Fruit fly (Drosophila melanogaster) whole organism, embryonic: Measurements from ENCODE around the gene fmt.

Source experiments
- Aef1 ChIP-seq: fragments of 200-800 bp; sonication (Bioruptor generic); IDR thresholded peaks from 3 replicates; pipeline ENCODE4 v1.3.6; 2022; ENCODE audit warnings: missing biosample characterization, missing genetic modification characterization
- Asciz ChIP-seq: fragments of 200-800 bp; sonication (Bioruptor generic); optimal IDR thresholded peaks from 2 replicates; lab custom pipeline; 2017; ENCODE audit warnings: missing biosample characterization, mild to moderate bottlenecking, missing genetic modification characterization, missing genetic modification reagents
- Atf3 ChIP-seq: fragments of 200-800 bp; sonication (Bioruptor generic); optimal IDR thresholded peaks from 3 replicates; lab custom pipeline; 2016; ENCODE audit warnings: missing biosample characterization, missing genetic modification characterization
- CG11696 ChIP-seq: fragments of 200-800 bp; sonication (Bioruptor generic); IDR thresholded peaks from 2 replicates; pipeline ENCODE4 v1.3.6; 2022; ENCODE audit warnings: missing biosample characterization, missing genetic modification characterization
- CG16863 ChIP-seq: fragments of 200-800 bp; sonication (Bioruptor generic); optimal IDR thresholded peaks from 3 replicates; lab custom pipeline; 2016; ENCODE audit warnings: missing biosample characterization, missing genetic modification characterization
- CG17829 ChIP-seq: fragments of 200-800 bp; optimal IDR thresholded peaks from 2 replicates; lab custom pipeline; 2019; ENCODE audit warnings: missing biosample characterization, mild to moderate bottlenecking, missing genetic modification characterization, moderate library complexity
- CG18764 ChIP-seq: fragments of 200-800 bp; sonication (Bioruptor generic); optimal IDR thresholded peaks from 3 replicates; lab custom pipeline; 2016; ENCODE audit warnings: missing biosample characterization, missing genetic modification characterization
- CG30020 ChIP-seq: fragments of 200-800 bp; optimal IDR thresholded peaks from 2 replicates; lab custom pipeline; 2019; ENCODE audit warnings: missing biosample characterization, mild to moderate bottlenecking, missing genetic modification characterization, moderate library complexity
- CG32532 ChIP-seq: fragments of 200-800 bp; sonication (Bioruptor generic); IDR thresholded peaks from 2 replicates; pipeline ENCODE4 v1.3.6; 2022; ENCODE audit warnings: missing biosample characterization, missing genetic modification characterization
- CG34376 ChIP-seq: fragments of 200-800 bp; sonication (Bioruptor generic); optimal IDR thresholded peaks from 2 replicates; lab custom pipeline; 2018; ENCODE audit warnings: missing biosample characterization, mild to moderate bottlenecking, missing genetic modification characterization
- CG4404 ChIP-seq: fragments of 200-800 bp; sonication (Bioruptor generic); IDR thresholded peaks from 2 replicates; pipeline ENCODE4 v1.3.6; 2022; ENCODE audit warnings: missing biosample characterization, missing genetic modification characterization
- CG4854 ChIP-seq: fragments of 200-800 bp; sonication (Bioruptor generic); optimal IDR thresholded peaks from 2 replicates; lab custom pipeline; 2016; ENCODE audit warnings: missing biosample characterization, missing genetic modification characterization, inconsistent platforms
- CG6175 ChIP-seq: fragments of 200-800 bp; sonication (Bioruptor generic); IDR thresholded peaks from 3 replicates; pipeline ENCODE4 v1.3.6; 2022; ENCODE audit warnings: missing biosample characterization, missing genetic modification characterization
- CG6854 ChIP-seq: fragments of 200-800 bp; sonication (Bioruptor generic); optimal IDR thresholded peaks from 3 replicates; lab custom pipeline; 2017; ENCODE audit warnings: missing biosample characterization, mild to moderate bottlenecking, missing genetic modification characterization
- CG7928 ChIP-seq: fragments of 200-800 bp; sonication (Bioruptor generic); optimal IDR thresholded peaks from 2 replicates; lab custom pipeline; 2017; ENCODE audit warnings: missing biosample characterization, mild to moderate bottlenecking, missing genetic modification characterization
- CG9817 ChIP-seq: fragments of 200-800 bp; sonication (Bioruptor generic); optimal IDR thresholded peaks from 2 replicates; lab custom pipeline; 2018; ENCODE audit warnings: missing biosample characterization, mild to moderate bottlenecking, missing genetic modification characterization, moderate library complexity
- CrebB ChIP-seq: fragments of 200-800 bp; sonication (Bioruptor generic); optimal IDR thresholded peaks from 3 replicates; lab custom pipeline; 2018; ENCODE audit warnings: missing biosample characterization, mild to moderate bottlenecking, missing genetic modification characterization
- Dek ChIP-seq: fragments of 200-800 bp; sonication (Bioruptor generic); optimal IDR thresholded peaks from 3 replicates; lab custom pipeline; 2019; ENCODE audit warnings: missing biosample characterization, mild to moderate bottlenecking, missing genetic modification characterization, moderate library complexity
- HmgZ ChIP-seq: fragments of 200-800 bp; sonication (Bioruptor generic); optimal IDR thresholded peaks from 2 replicates; lab custom pipeline; 2018; ENCODE audit warnings: missing biosample characterization, mild to moderate bottlenecking, missing genetic modification characterization
- Hsf ChIP-seq: fragments of 200-800 bp; sonication (Bioruptor generic); optimal IDR thresholded peaks from 3 replicates; lab custom pipeline; 2016; ENCODE audit warnings: missing biosample characterization, missing genetic modification characterization
- Mrtf ChIP-seq: fragments of 200-800 bp; sonication (Bioruptor generic); IDR thresholded peaks from 3 replicates; pipeline ENCODE4 v1.3.6; 2022; ENCODE audit warnings: missing biosample characterization, missing genetic modification characterization
- NK7.1 ChIP-seq: fragments of 200-800 bp; sonication (Bioruptor generic); optimal IDR thresholded peaks from 3 replicates; lab custom pipeline; 2016; ENCODE audit warnings: missing biosample characterization, missing genetic modification characterization
- PHDP ChIP-seq: fragments of 200-800 bp; sonication (Bioruptor generic); optimal IDR thresholded peaks from 3 replicates; lab custom pipeline; 2018; ENCODE audit warnings: missing biosample characterization, mild to moderate bottlenecking, missing genetic modification characterization, moderate library complexity
- Sin3A ChIP-seq: fragments of >200 bp; optimal IDR thresholded peaks from 2 replicates; lab custom pipeline; 2018
- Sox100B ChIP-seq: fragments of 200-800 bp; sonication (Bioruptor generic); optimal IDR thresholded peaks from 3 replicates; lab custom pipeline; 2018; ENCODE audit warnings: missing biosample characterization, mild to moderate bottlenecking, missing genetic modification characterization
- Ssrp ChIP-seq: fragments of 200-800 bp; sonication (Bioruptor generic); optimal IDR thresholded peaks from 2 replicates; lab custom pipeline; 2018; ENCODE audit warnings: missing biosample characterization, mild to moderate bottlenecking, missing genetic modification characterization, moderate library complexity
- Tbp ChIP-seq: fragments of >200 bp; optimal IDR thresholded peaks from 2 replicates; lab custom pipeline; 2018; ENCODE audit warnings: missing biosample characterization, missing genetic modification characterization
- ab ChIP-seq: fragments of 200-800 bp; sonication (Bioruptor generic); optimal IDR thresholded peaks from 2 replicates; lab custom pipeline; 2016; ENCODE audit warnings: missing biosample characterization, missing genetic modification characterization
- ci ChIP-seq: fragments of 200-800 bp; sonication (Bioruptor generic); IDR thresholded peaks from 3 replicates; pipeline ENCODE4 v1.3.6; 2022; ENCODE audit warnings: missing biosample characterization, missing genetic modification characterization
- corto ChIP-seq: fragments of 200-800 bp; sonication (Bioruptor generic); optimal IDR thresholded peaks from 2 replicates; lab custom pipeline; 2016; ENCODE audit warnings: missing biosample characterization, mild to moderate bottlenecking, missing genetic modification characterization, moderate library complexity
- crol ChIP-seq: fragments of 200-800 bp; sonication (Bioruptor generic); IDR thresholded peaks from 2 replicates; pipeline ENCODE4 v1.3.6; 2022; ENCODE audit warnings: missing biosample characterization, missing genetic modification characterization
- emc ChIP-seq: fragments of 200-800 bp; sonication (Bioruptor generic); optimal IDR thresholded peaks from 2 replicates; lab custom pipeline; 2016; ENCODE audit warnings: missing biosample characterization, missing genetic modification characterization
- fru ChIP-seq: fragments of >200 bp; optimal IDR thresholded peaks from 2 replicates; lab custom pipeline; 2017
- gce ChIP-seq: fragments of 200-800 bp; sonication (Bioruptor generic); IDR thresholded peaks from 3 replicates; pipeline ENCODE4 v1.3.6; 2022; ENCODE audit warnings: missing biosample characterization, missing genetic modification characterization
- gcm ChIP-seq: fragments of 200-800 bp; sonication (Bioruptor generic); optimal IDR thresholded peaks from 2 replicates; lab custom pipeline; 2019; ENCODE audit warnings: missing biosample characterization, mild to moderate bottlenecking, missing genetic modification characterization, moderate library complexity
- grau ChIP-seq: fragments of 200-800 bp; optimal IDR thresholded peaks from 3 replicates; lab custom pipeline; 2019; ENCODE audit warnings: missing biosample characterization, mild to moderate bottlenecking, missing genetic modification characterization, moderate library complexity
- hbn ChIP-seq: fragments of 200-800 bp; sonication (Bioruptor generic); IDR thresholded peaks from 2 replicates; pipeline ENCODE4 v1.3.6; 2022; ENCODE audit warnings: missing biosample characterization, missing genetic modification characterization; ENCODE audit not compliant: partially characterized antibody
- lbe ChIP-seq: fragments of 200-800 bp; sonication (Bioruptor generic); optimal IDR thresholded peaks from 2 replicates; lab custom pipeline; 2016; ENCODE audit warnings: missing biosample characterization, mild to moderate bottlenecking, missing genetic modification characterization
- lola ChIP-seq, 3 experiments: fragments of >200 bp in 2 of 3; fragments of 200-800 bp in 1 of 3; sonication (Bioruptor generic) in 1 of 3; optimal IDR thresholded peaks; 2 replicates each; lab custom pipeline; 2017 to 2019; ENCODE audit warnings: missing biosample characterization in 3 of 3, missing genetic modification characterization in 3 of 3, mild to moderate bottlenecking in 1 of 3, moderate library complexity in 1 of 3
- maf-S ChIP-seq: fragments of 200-800 bp; sonication (Bioruptor generic); optimal IDR thresholded peaks from 2 replicates; lab custom pipeline; 2016; ENCODE audit warnings: missing biosample characterization, missing genetic modification characterization
- nerfin-1 ChIP-seq: fragments of 200-800 bp; sonication (Bioruptor generic); optimal IDR thresholded peaks from 3 replicates; lab custom pipeline; 2019; ENCODE audit warnings: missing biosample characterization, mild to moderate bottlenecking, missing genetic modification characterization, moderate library complexity
- nerfin-2 ChIP-seq: fragments of 200-800 bp; sonication (Bioruptor generic); IDR thresholded peaks from 2 replicates; pipeline ENCODE4 v1.3.6; 2022; ENCODE audit warnings: missing biosample characterization, missing genetic modification characterization; ENCODE audit not compliant: partially characterized antibody
- pfk ChIP-seq: fragments of 200-800 bp; sonication (Bioruptor generic); optimal IDR thresholded peaks from 2 replicates; lab custom pipeline; 2018; ENCODE audit warnings: missing biosample characterization, mild to moderate bottlenecking, missing genetic modification characterization, moderate library complexity
- pho ChIP-seq: fragments of 200-800 bp; sonication (Bioruptor generic); optimal IDR thresholded peaks from 2 replicates; lab custom pipeline; 2016; ENCODE audit warnings: missing biosample characterization, missing genetic modification characterization
- prd ChIP-seq, 3 experiments: fragments of >200 bp in 2 of 3; fragments of 200-800 bp in 1 of 3; sonication (Bioruptor generic) in 1 of 3; optimal IDR thresholded peaks in 2 of 3; IDR thresholded peaks in 1 of 3; 2 replicates in 2 of 3; 3 replicates in 1 of 3; pipeline versions ENCODE4 v1.3.6 to Lab custom; 2017 to 2022; ENCODE audit warnings: missing biosample characterization in 1 of 3, missing genetic modification characterization in 1 of 3
- pros ChIP-seq: fragments of 200-800 bp; sonication (Bioruptor generic); optimal IDR thresholded peaks from 3 replicates; lab custom pipeline; 2019; ENCODE audit warnings: missing biosample characterization, mild to moderate bottlenecking, missing genetic modification characterization, moderate library complexity
- stc ChIP-seq: fragments of 200-800 bp; sonication (Bioruptor generic); IDR thresholded peaks from 2 replicates; pipeline ENCODE4 v1.3.6; 2022; ENCODE audit warnings: missing biosample characterization, missing genetic modification characterization
- tio ChIP-seq: fragments of 200-800 bp; sonication (Bioruptor generic); optimal IDR thresholded peaks from 2 replicates; lab custom pipeline; 2017; ENCODE audit warnings: missing biosample characterization, missing genetic modification characterization, inconsistent platforms
- tll ChIP-seq, 2 experiments: fragments of 200-800 bp in 1 of 2; fragments of >200 bp in 1 of 2; sonication (Bioruptor generic) in 1 of 2; optimal IDR thresholded peaks; 2 replicates each; lab custom pipeline; 2017 to 2019; ENCODE audit warnings: missing biosample characterization in 2 of 2, missing genetic modification characterization in 2 of 2, mild to moderate bottlenecking in 1 of 2, moderate library complexity in 1 of 2
- trh ChIP-seq: fragments of 200-800 bp; sonication (Bioruptor generic); optimal IDR thresholded peaks from 2 replicates; lab custom pipeline; 2016; ENCODE audit warnings: missing biosample characterization, missing genetic modification characterization
- zen ChIP-seq: fragments of 200-800 bp; sonication (Bioruptor generic); optimal IDR thresholded peaks from 3 replicates; lab custom pipeline; 2018; ENCODE audit warnings: missing biosample characterization, mild to moderate bottlenecking, missing genetic modification characterization, moderate library complexity

fmt gene

dm6 chr3L:6217212-6217611 is 43.5 kb upstream of the fmt start (continued):
- TF ChIP-seq CG4404 (GFP tag; lab: Robert Waterston, UW) = peak; percentile 53
- no peak for TF ChIP-seq corto (GFP tag; lab: Kevin White, UChicago)
- TF ChIP-seq CG11696 (GFP tag; lab: Robert Waterston, UW) = no peak
- TF ChIP-seq Atf3 = peak; percentile 16
- no peak for TF ChIP-seq fru (lab: Kevin White, UChicago)
- no peak for TF ChIP-seq crol
- peak; percentile 35; the same call in 1 of the 2 replicates for TF ChIP-seq CG32532 (GFP tag; lab: Robert Waterston, UW)
- no peak for TF ChIP-seq CG6854 (GFP tag; lab: Kevin White, UChicago)
- no peak for TF ChIP-seq CG6175
- no peak for TF ChIP-seq lbe (GFP tag; lab: Kevin White, UChicago)
- TF ChIP-seq tio (GFP tag; lab: Kevin White, UChicago) = no peak
- peak; percentile 65 for TF ChIP-seq Hsf
- peak; percentile 84 for TF ChIP-seq CG17829
- TF ChIP-seq pfk = no peak
- TF ChIP-seq tll (GFP tag; optimal IDR thresholded peaks at IDR 0.05; lab: Kevin White, UChicago) = no peak
- no peak for TF ChIP-seq pho (GFP tag; lab: Kevin White, UChicago)
- no peak for TF ChIP-seq CrebB
- TF ChIP-seq CG30020 (tag; lab: Kevin White, UChicago) = peak; percentile 5
- peak; percentile 67 for TF ChIP-seq Sox100B (GFP tag; lab: Kevin White, UChicago)
- no peak for TF ChIP-seq ab (GFP tag; lab: Kevin White, UChicago)
- peak; percentile 44 for TF ChIP-seq CG18764
- TF ChIP-seq nerfin-1 = peak; percentile 39
- TF ChIP-seq CG34376 (GFP tag; lab: Kevin White, UChicago) = no peak
- TF ChIP-seq gce = 0 out of 3 replicates have a peak, but pooled peaks have one; percentile 62
- no peak for TF ChIP-seq Sin3A
- peak; percentile 52 for TF ChIP-seq zen (tag; lab: Kevin White, UChicago)
- no peak for TF ChIP-seq CG7928 (GFP tag; lab: Kevin White, UChicago)
- peak; percentile 2 for TF ChIP-seq CG4854 (GFP tag; lab: Kevin White, UChicago)
- peak; percentile 77 for TF ChIP-seq gcm
- TF ChIP-seq Dek = peak; percentile 15
- peak in 1 of 3 experiments; percentile 90 for TF ChIP-seq lola (GFP tag; optimal IDR thresholded peaks at IDR 0.05; lab: Kevin White, UChicago)
- TF ChIP-seq Asciz = peak; percentile 68
- no peak for TF ChIP-seq Tbp (GFP tag; lab: Kevin White, UChicago)
- TF ChIP-seq CG9817 = peak; percentile 29
- TF ChIP-seq Ssrp (tag; lab: Kevin White, UChicago) = peak; percentile 83
- TF ChIP-seq grau (tag; lab: Kevin White, UChicago) = peak; percentile 77
- TF ChIP-seq Mrtf (GFP tag; lab: Robert Waterston, UW) = no peak
- TF ChIP-seq hbn (GFP tag; lab: Robert Waterston, UW) = no peak
- no peak for TF ChIP-seq pros (GFP tag; lab: Kevin White, UChicago)
- TF ChIP-seq trh = peak; percentile 19
- TF ChIP-seq prd (optimal IDR thresholded peaks at IDR 0.05; lab: Kevin White, UChicago) = no peak
- peak; percentile 64; the same call in 2 of the 3 replicates for TF ChIP-seq prd (GFP tag; IDR thresholded peaks at IDR 0.05; lab: Robert Waterston, UW)
- peak; percentile 22 for TF ChIP-seq HmgZ (tag; lab: Kevin White, UChicago)
- TF ChIP-seq nerfin-2 = no peak
- peak; percentile 53 for TF ChIP-seq CG16863
- TF ChIP-seq emc (GFP tag; lab: Kevin White, UChicago) = no peak
- TF ChIP-seq stc = peak; percentile 74; the same call in 1 of the 2 replicates
- peak; percentile 84 for TF ChIP-seq ci
- TF ChIP-seq Aef1 (GFP tag; lab: Robert Waterston, UW) = peak; percentile 49; the same call in 1 of the 3 replicates
- TF ChIP-seq maf-S (GFP tag; lab: Kevin White, UChicago) = no peak
- no peak for TF ChIP-seq NK7.1 (GFP tag; lab: Kevin White, UChicago)
- TF ChIP-seq PHDP (tag; lab: Kevin White, UChicago) = peak; percentile 69
